Worm (Caenorhabditis elegans) whole organism, L1 larva: ENCODE data around the gene irld-42.

ENCODE experiments used
- C34B4.2 ChIP-seq: sonication (generic microtip); optimal IDR thresholded peaks from 2 replicates; lab custom pipeline; 2017; ENCODE audit warnings: mild to moderate bottlenecking, missing genetic modification characterization, missing compliant biosample characterization
- Y116A8C.19 ChIP-seq: sonication (generic microtip); optimal IDR thresholded peaks from 2 replicates; lab custom pipeline; 2016; ENCODE audit warnings: missing compliant biosample characterization, missing genetic modification characterization, borderline replicate concordance
- alr-1 ChIP-seq: fragments of 200-800 bp; sonication (Bioruptor generic); optimal IDR thresholded peaks from 2 replicates; lab custom pipeline; 2018; ENCODE audit warnings: borderline replicate concordance, mild to moderate bottlenecking, missing genetic modification characterization, missing compliant biosample characterization
- blmp-1 ChIP-seq: fragments of 150-350 bp; optimal IDR thresholded peaks from 2 replicates; lab custom pipeline; 2014; ENCODE audit warnings: missing biosample characterization, missing genetic modification characterization
- ceh-8 ChIP-seq: fragments of 200-800 bp; sonication (Bioruptor generic); optimal IDR thresholded peaks from 2 replicates; lab custom pipeline; 2018; ENCODE audit warnings: mild to moderate bottlenecking, missing genetic modification characterization, moderate library complexity, missing compliant biosample characterization
- ceh-82 ChIP-seq, 3 experiments: fragments of 150-350 bp in 1 of 3; sonication (generic microtip) in 2 of 3; optimal IDR thresholded peaks; 2 replicates each; lab custom pipeline; 2014 to 2017; ENCODE audit warnings: missing biosample characterization in 3 of 3, missing genetic modification characterization in 3 of 3
- ces-1 ChIP-seq: fragments of 150-350 bp; optimal IDR thresholded peaks from 2 replicates; lab custom pipeline; 2014; ENCODE audit warnings: missing biosample characterization, missing genetic modification reagents, missing genetic modification characterization
- dpl-1 ChIP-seq, 3 experiments: fragments of 150-350 bp in 2 of 3; sonication (generic microtip) in 1 of 3; optimal IDR thresholded peaks; 2 replicates each; lab custom pipeline; 2014 to 2017; ENCODE audit warnings: missing biosample characterization in 3 of 3, missing genetic modification characterization in 3 of 3, missing genetic modification reagents in 3 of 3
- efl-1 ChIP-seq, 4 experiments: fragments of 150-350 bp; optimal IDR thresholded peaks in 3 of 4; peaks in 1 of 4; 1 replicate in 1 of 4; 2 replicates in 3 of 4; lab custom pipeline; 2014; ENCODE audit warnings: missing biosample characterization in 2 of 4, missing genetic modification characterization in 2 of 4, missing genetic modification reagents in 2 of 4
- efl-3 ChIP-seq: fragments of 200-800 bp; sonication (Bioruptor generic); optimal IDR thresholded peaks from 2 replicates; lab custom pipeline; 2018; ENCODE audit warnings: mild to moderate bottlenecking, missing genetic modification characterization, missing compliant biosample characterization
- egl-27 ChIP-seq, 2 experiments: fragments of 150-350 bp in 1 of 2; sonication (generic microtip); optimal IDR thresholded peaks; 3 replicates each; lab custom pipeline; 2017 to 2018; ENCODE audit warnings: missing biosample characterization in 2 of 2, missing genetic modification characterization in 2 of 2, missing genetic modification reagents in 2 of 2
- elt-3 ChIP-seq, 6 experiments: fragments of 150-350 bp in 1 of 6; sonication (generic microtip); optimal IDR thresholded peaks; 2 replicates each; lab custom pipeline; 2017 to 2018; ENCODE audit warnings: missing biosample characterization in 6 of 6, missing genetic modification characterization in 6 of 6, inconsistent platforms in 1 of 6
- ets-5 ChIP-seq: fragments of 200-800 bp; sonication (Bioruptor generic); IDR thresholded peaks from 2 replicates; pipeline ENCODE4 v1.3.6; 2022; ENCODE audit warnings: missing genetic modification characterization, missing compliant biosample characterization
- fkh-10 ChIP-seq: sonication (generic microtip); optimal IDR thresholded peaks from 2 replicates; lab custom pipeline; 2017; ENCODE audit warnings: missing biosample characterization, missing genetic modification reagents, missing genetic modification characterization
- fkh-4 ChIP-seq: sonication (generic microtip); optimal IDR thresholded peaks from 2 replicates; lab custom pipeline; 2016; ENCODE audit warnings: missing compliant biosample characterization, missing genetic modification characterization, borderline replicate concordance
- fkh-8 ChIP-seq: sonication (generic microtip); optimal IDR thresholded peaks from 2 replicates; lab custom pipeline; 2016; ENCODE audit warnings: mild to moderate bottlenecking, missing genetic modification characterization, missing compliant biosample characterization
- hlh-4 ChIP-seq: sonication (generic microtip); optimal IDR thresholded peaks from 2 replicates; lab custom pipeline; 2016; ENCODE audit warnings: mild to moderate bottlenecking, missing genetic modification characterization, missing compliant biosample characterization
- hpl-2 ChIP-seq: fragments of 150-350 bp; optimal IDR thresholded peaks from 2 replicates; lab custom pipeline; 2014; ENCODE audit warnings: missing biosample characterization, missing genetic modification reagents, missing genetic modification characterization
- jun-1 ChIP-seq: fragments of 150-350 bp; optimal IDR thresholded peaks from 2 replicates; lab custom pipeline; 2014; ENCODE audit warnings: missing biosample characterization, missing genetic modification reagents, missing genetic modification characterization
- lin-14 ChIP-seq: fragments of 200-800 bp; sonication (Bioruptor generic); optimal IDR thresholded peaks from 2 replicates; lab custom pipeline; 2018; ENCODE audit warnings: mild to moderate bottlenecking, missing genetic modification characterization, moderate library complexity, missing compliant biosample characterization
- lin-35 ChIP-seq, 2 experiments: fragments of 150-350 bp; optimal IDR thresholded peaks; 2 replicates each; lab custom pipeline; 2014; ENCODE audit warnings: missing biosample characterization in 2 of 2, missing genetic modification characterization in 2 of 2, missing genetic modification reagents in 2 of 2
- lsy-2 ChIP-seq, 2 experiments: fragments of 150-350 bp; optimal IDR thresholded peaks; 2 replicates each; lab custom pipeline; 2014; ENCODE audit warnings: missing biosample characterization in 2 of 2, missing genetic modification characterization in 2 of 2
- mdl-1 ChIP-seq, 2 experiments: fragments of 150-350 bp; optimal IDR thresholded peaks; 2 replicates each; lab custom pipeline; 2014 to 2017; ENCODE audit warnings: missing biosample characterization in 2 of 2, missing genetic modification characterization in 2 of 2, inconsistent platforms in 1 of 2
- mep-1 ChIP-seq: fragments of 150-350 bp; optimal IDR thresholded peaks from 2 replicates; lab custom pipeline; 2014; ENCODE audit warnings: missing biosample characterization, missing genetic modification characterization
- nhr-11 ChIP-seq: fragments of 150-350 bp; optimal IDR thresholded peaks from 2 replicates; lab custom pipeline; 2014; ENCODE audit warnings: missing biosample characterization, missing genetic modification characterization
- nhr-12 ChIP-seq: sonication (generic microtip); optimal IDR thresholded peaks from 2 replicates; lab custom pipeline; 2017; ENCODE audit warnings: missing biosample characterization, missing genetic modification characterization
- nhr-19 ChIP-seq: fragments of 200-800 bp; sonication (Bioruptor generic); conservative IDR thresholded peaks from 2 replicates; pipeline ENCODE4 v1.3.6; 2022; ENCODE audit warnings: missing genetic modification characterization, missing compliant biosample characterization
- nhr-20 ChIP-seq: sonication (generic microtip); optimal IDR thresholded peaks from 2 replicates; lab custom pipeline; 2016; ENCODE audit warnings: mild to moderate bottlenecking, missing genetic modification characterization, missing compliant biosample characterization
- nhr-28 ChIP-seq: fragments of 150-350 bp; optimal IDR thresholded peaks from 2 replicates; lab custom pipeline; 2014; ENCODE audit warnings: missing biosample characterization, missing genetic modification characterization
- nhr-47 ChIP-seq: sonication (generic microtip); optimal IDR thresholded peaks from 2 replicates; lab custom pipeline; 2016; ENCODE audit warnings: mild to moderate bottlenecking, missing genetic modification characterization, moderate library complexity, missing compliant biosample characterization
- nhr-71 ChIP-seq: sonication (generic microtip); optimal IDR thresholded peaks from 2 replicates; lab custom pipeline; 2016; ENCODE audit warnings: mild to moderate bottlenecking, missing genetic modification characterization, moderate library complexity, missing compliant biosample characterization
- nhr-77 ChIP-seq: fragments of 150-350 bp; optimal IDR thresholded peaks from 2 replicates; lab custom pipeline; 2014; ENCODE audit warnings: missing biosample characterization, missing genetic modification characterization
- nhr-85 ChIP-seq: sonication (generic microtip); peaks from one replicate; lab custom pipeline; 2016; ENCODE audit warnings: missing genetic modification characterization, inconsistent platforms, missing compliant biosample characterization
- nhr-90 ChIP-seq: sonication (generic microtip); optimal IDR thresholded peaks from 2 replicates; lab custom pipeline; 2016; ENCODE audit warnings: mild to moderate bottlenecking, missing genetic modification characterization, missing compliant biosample characterization; ENCODE audit not compliant: poor library complexity
- skn-1 ChIP-seq: fragments of 150-350 bp; optimal IDR thresholded peaks from 2 replicates; lab custom pipeline; 2014; ENCODE audit warnings: missing biosample characterization, missing genetic modification characterization
- snpc-4 ChIP-seq: fragments of 150-350 bp; optimal IDR thresholded peaks from 2 replicates; lab custom pipeline; 2014; ENCODE audit warnings: missing biosample characterization, missing genetic modification characterization
- snu-23 ChIP-seq: sonication (generic microtip); optimal IDR thresholded peaks from 2 replicates; lab custom pipeline; 2016; ENCODE audit warnings: missing genetic modification characterization, missing compliant biosample characterization
- sptf-1 ChIP-seq: fragments of 150-350 bp; optimal IDR thresholded peaks from 2 replicates; lab custom pipeline; 2014; ENCODE audit warnings: missing biosample characterization, missing genetic modification characterization
- sup-37 ChIP-seq: fragments of 200-800 bp; sonication (Bioruptor generic); optimal IDR thresholded peaks from 2 replicates; lab custom pipeline; 2018; ENCODE audit warnings: mild to moderate bottlenecking, missing genetic modification characterization, missing compliant biosample characterization
- swsn-7 ChIP-seq: sonication (generic microtip); optimal IDR thresholded peaks from 2 replicates; lab custom pipeline; 2016; ENCODE audit warnings: missing genetic modification characterization, missing compliant biosample characterization
- tbx-2 ChIP-seq: sonication (generic microtip); optimal IDR thresholded peaks from 2 replicates; lab custom pipeline; 2016; ENCODE audit warnings: missing genetic modification characterization, missing compliant biosample characterization
- unc-62 ChIP-seq: fragments of 150-350 bp; optimal IDR thresholded peaks from 2 replicates; lab custom pipeline; 2014; ENCODE audit warnings: missing biosample characterization, missing genetic modification reagents, missing genetic modification characterization
- ztf-4 ChIP-seq: fragments of 150-350 bp; optimal IDR thresholded peaks from 2 replicates; lab custom pipeline; 2014; ENCODE audit warnings: missing biosample characterization, missing genetic modification characterization

Gene irld-42

ce11 chrV:1627269-1627668, 41.0 kb upstream of the irld-42 start:
- peak; percentile 35 for TF ChIP-seq jun-1 (tag; lab: Kevin White, UChicago)
- TF ChIP-seq fkh-10 (GFP tag; lab: Kevin White, UChicago): no peak
- TF ChIP-seq alr-1 (tag; lab: Kevin White, UChicago): no peak
- TF ChIP-seq fkh-4 (tag; lab: Kevin White, UChicago): no peak
- TF ChIP-seq dpl-1 (GFP tag; optimal IDR thresholded peaks at IDR 0.05; lab: Kevin White, UChicago): peak in 2 of 3 experiments; percentile 3
- no peak for TF ChIP-seq ceh-8 (GFP tag; lab: Kevin White, UChicago)
- peak; percentile 83 for TF ChIP-seq nhr-28 (tag; lab: Kevin White, UChicago)
- no peak for TF ChIP-seq nhr-12 (tag; lab: Kevin White, UChicago)
- no peak for TF ChIP-seq sptf-1 (tag; lab: Kevin White, UChicago)
- peak in 1 of 2 experiments; percentile 25 for TF ChIP-seq lsy-2 (tag; optimal IDR thresholded peaks at IDR 0.05; lab: Kevin White, UChicago)
- no peak for TF ChIP-seq C34B4.2 (tag; lab: Kevin White, UChicago)
- TF ChIP-seq ces-1 (GFP tag; lab: Kevin White, UChicago): no peak
- TF ChIP-seq nhr-47 (tag; lab: Kevin White, UChicago): no peak
- TF ChIP-seq nhr-77 (tag; lab: Kevin White, UChicago): peak; percentile 96
- peak; percentile 27 for TF ChIP-seq mep-1 (tag; lab: Kevin White, UChicago)
- TF ChIP-seq hlh-4 (tag; lab: Kevin White, UChicago): no peak
- peak in 1 of 6 experiments; percentile 26 for TF ChIP-seq elt-3 (tag; optimal IDR thresholded peaks at IDR 0.05; lab: Kevin White, UChicago)
- TF ChIP-seq unc-62 (GFP tag; lab: Kevin White, UChicago): no peak
- no peak for TF ChIP-seq efl-3 (GFP tag; lab: Kevin White, UChicago)
- no peak for TF ChIP-seq ets-5 (GFP tag; lab: Robert Waterston, UW)
- TF ChIP-seq ztf-4 (tag; lab: Kevin White, UChicago): peak; percentile 53
- no peak for TF ChIP-seq swsn-7 (tag; lab: Kevin White, UChicago)
- TF ChIP-seq nhr-71 (tag; lab: Kevin White, UChicago): peak; percentile 67
- peak in 1 of 2 experiments; percentile 57 for TF ChIP-seq lin-35 (GFP tag; optimal IDR thresholded peaks at IDR 0.05; lab: Kevin White, UChicago)
- no peak for TF ChIP-seq snpc-4
- peak in 1 of 2 experiments; percentile 49 for TF ChIP-seq mdl-1 (tag; optimal IDR thresholded peaks at IDR 0.05; lab: Kevin White, UChicago)
- TF ChIP-seq egl-27 (tag; optimal IDR thresholded peaks at IDR 0.05; lab: Kevin White, UChicago): no peak
- peak; percentile 5 to 6 for TF ChIP-seq efl-1 (optimal IDR thresholded peaks at IDR 0.05; lab: Kevin White, UChicago)
- no peak for TF ChIP-seq efl-1 (GFP tag; optimal IDR thresholded peaks at IDR 0.05 in 1 of 2; lab: Kevin White, UChicago)
- TF ChIP-seq blmp-1: peak; percentile 65
- no peak for TF ChIP-seq hpl-2 (GFP tag; lab: Kevin White, UChicago)
- peak; percentile 54 for TF ChIP-seq snu-23 (GFP tag; lab: Kevin White, UChicago)
- peak; percentile 30 for TF ChIP-seq fkh-8
- peak; percentile 87 for TF ChIP-seq nhr-85 (tag; lab: Kevin White, UChicago)
- peak; percentile 47 for TF ChIP-seq nhr-90 (tag; lab: Kevin White, UChicago)
- TF ChIP-seq nhr-20 (tag; lab: Kevin White, UChicago): peak; percentile 83
- no peak for TF ChIP-seq Y116A8C.19 (tag; lab: Kevin White, UChicago)
- TF ChIP-seq skn-1 (tag; lab: Kevin White, UChicago): peak; percentile 81
- TF ChIP-seq sup-37 (GFP tag; lab: Kevin White, UChicago): no peak
- TF ChIP-seq ceh-82 (tag; optimal IDR thresholded peaks at IDR 0.05; lab: Kevin White, UChicago): peak in 2 of 3 experiments; percentile 10 to 17
- peak; percentile 45 for TF ChIP-seq tbx-2 (tag; lab: Kevin White, UChicago)
- peak; percentile 95 for TF ChIP-seq lin-14 (GFP tag; lab: Kevin White, UChicago)
- TF ChIP-seq nhr-19 (GFP tag; lab: Robert Waterston, UW): peak; percentile 21; the same call in 1 of the 2 replicates
- TF ChIP-seq nhr-11: peak; percentile 3
